Worm (Caenorhabditis elegans): ENCODE measurements around the gene nhr-119.

nhr-119 gene

DNA sequence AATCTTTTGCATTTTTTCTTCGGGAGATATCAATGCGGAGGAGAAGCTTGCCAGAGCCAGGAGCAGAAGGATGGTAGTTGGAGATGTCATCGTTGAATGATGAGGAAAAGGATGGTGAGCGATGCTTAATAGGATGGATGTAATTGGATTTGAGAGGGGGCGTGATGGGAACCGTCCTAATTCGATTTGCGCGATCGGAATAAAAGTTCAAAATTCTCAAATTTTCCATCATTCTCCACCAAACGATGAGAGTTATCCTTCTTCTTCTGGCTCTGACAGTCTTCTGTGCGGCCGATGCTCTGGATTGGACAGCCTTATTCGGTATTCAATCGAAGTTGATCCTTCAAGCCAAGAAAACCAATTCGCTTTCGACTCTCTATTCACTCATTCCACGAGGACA lies 23.8 kb upstream of the nhr-119 start, which contains the start of the genes K12H6.4 and K12H6.9:
Gene K12H6.4 (minus strand): TSS at position 101 of the 400 bp plus-strand sequence.
Gene K12H6.9 (plus strand): TSS at position 236 of the 400 bp plus-strand sequence.
- TF ChIP-seq rpc-1 (optimal IDR thresholded peaks at IDR 0.05) = no peak
- no peak for TF ChIP-seq rpc-1 (tag; optimal IDR thresholded peaks at IDR 0.05)
- TF ChIP-seq nhr-27 (tag; optimal IDR thresholded peaks at IDR 0.05) = no peak
- no peak for TF ChIP-seq hsf-1 (GFP tag; IDR thresholded peaks at IDR 0.05)
- no peak for TF ChIP-seq B0336.3 (GFP tag; IDR thresholded peaks at IDR 0.05)
- no peak for TF ChIP-seq lin-54 (GFP tag; optimal IDR thresholded peaks at IDR 0.05)
- no peak for TF ChIP-seq ceh-40 (GFP tag; IDR thresholded peaks at IDR 0.05)
- no peak for TF ChIP-seq F33H1.4 (GFP tag; IDR thresholded peaks at IDR 0.05)
- TF ChIP-seq egl-18 (GFP tag; IDR thresholded peaks at IDR 0.05) = no peak
- TF ChIP-seq F55B11.4 (tag; optimal IDR thresholded peaks at IDR 0.05; ENCODE audit: borderline replicate concordance, insufficient read depth) = no peak
- TF ChIP-seq madf-8 (GFP tag; conservative IDR thresholded peaks at IDR 0.05) = no peak
- TF ChIP-seq pbrm-1 (GFP tag; IDR thresholded peaks at IDR 0.05) = no peak
- TF ChIP-seq snpc-3.4 (tag; optimal IDR thresholded peaks at IDR 0.05) = no peak
- TF ChIP-seq ZK185.1 (tag; optimal IDR thresholded peaks at IDR 0.05; ENCODE audit: poor library complexity, severe bottlenecking) = no peak
- TF ChIP-seq mcd-1 (GFP tag; IDR thresholded peaks at IDR 0.05) = no peak

DNA sequence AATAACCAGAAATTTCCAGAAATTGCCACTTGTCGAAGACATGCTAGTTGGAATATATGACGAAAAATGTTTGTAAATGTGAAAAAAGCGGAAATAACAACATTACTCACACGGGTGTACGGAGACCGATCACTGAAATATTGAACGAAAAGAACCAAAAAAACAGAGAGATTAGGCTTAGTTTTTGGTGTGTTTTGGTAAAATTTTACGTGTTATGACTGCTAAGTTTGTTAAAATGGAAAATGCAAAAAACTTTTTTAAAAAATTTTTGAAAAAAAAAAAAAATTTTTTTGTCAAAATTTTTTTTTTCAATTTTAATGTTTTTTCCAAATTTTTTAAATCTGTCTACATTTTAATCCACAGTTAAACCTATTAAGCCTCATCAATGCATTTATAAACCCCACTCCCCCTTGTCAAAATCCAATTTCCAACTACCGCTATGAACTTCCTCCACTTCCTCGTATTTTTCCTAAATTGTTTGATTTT lies 22.1 kb upstream of the nhr-119 start, which contains the start of the genes fut-4 and K12H6.10:
Gene fut-4 (minus strand): TSS at position 101 of the 486 bp plus-strand sequence.
Gene K12H6.10 (plus strand): TSS at position 436 of the 486 bp plus-strand sequence.
- TF ChIP-seq zim-3 (tag; optimal IDR thresholded peaks at IDR 0.05) (no peak), lin-40 (tag; optimal IDR thresholded peaks at IDR 0.05) (no peak), egl-18 (GFP tag; IDR thresholded peaks at IDR 0.05) (no peak), bed-2 (GFP tag; IDR thresholded peaks at IDR 0.05) (no peak), repo-1 (tag; optimal IDR thresholded peaks at IDR 0.05) (no peak), ztf-18 (tag; optimal IDR thresholded peaks at IDR 0.05) (no peak), ceh-79 (tag; optimal IDR thresholded peaks at IDR 0.05) (no peak), F39B2.1 (GFP tag; IDR thresholded peaks at IDR 0.05) (no peak), attf-5 (GFP tag; optimal IDR thresholded peaks at IDR 0.05) (no peak), lsl-1 (GFP tag; optimal IDR thresholded peaks at IDR 0.05) (no peak), dpff-1 (tag; optimal IDR thresholded peaks at IDR 0.05) (no peak), lag-1 (GFP tag; IDR thresholded peaks at IDR 0.05) (no peak), ceh-27 (GFP tag; optimal IDR thresholded peaks at IDR 0.05) (no peak), madf-8 (GFP tag; conservative IDR thresholded peaks at IDR 0.05) (no peak), ztf-26 (tag; optimal IDR thresholded peaks at IDR 0.05) (no peak)

DNA sequence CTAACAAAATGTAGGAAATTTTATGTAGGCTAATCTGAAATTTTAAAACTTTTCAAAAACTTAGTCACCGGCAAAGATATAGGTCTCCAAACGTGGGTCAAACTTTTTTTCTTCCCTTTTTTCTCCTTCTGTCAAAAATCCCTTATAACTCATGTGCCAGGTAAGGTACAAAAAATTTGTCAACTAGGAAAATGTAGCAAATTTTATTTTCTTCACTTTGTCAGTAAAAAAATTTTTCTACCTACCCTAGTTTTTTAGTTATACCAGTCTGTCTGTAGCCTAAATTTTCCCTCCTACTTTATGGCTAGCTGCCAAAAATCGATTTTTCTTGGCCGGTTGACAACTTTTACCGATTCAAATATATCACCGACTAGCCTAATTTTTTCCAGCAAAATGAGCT lies 16.3 kb upstream of the nhr-119 start, which contains the start of gene set-13:
Gene set-13 (plus strand): TSS at position 301 of the 400 bp plus-strand sequence.
- TF ChIP-seq lin-54 (GFP tag; optimal IDR thresholded peaks at IDR 0.05) = no peak
- no peak for TF ChIP-seq bed-2 (GFP tag; IDR thresholded peaks at IDR 0.05)
- TF ChIP-seq rpc-1 (optimal IDR thresholded peaks at IDR 0.05) = no peak
- TF ChIP-seq rpc-1 (tag; optimal IDR thresholded peaks at IDR 0.05) = no peak
- no peak for TF ChIP-seq lin-40 (tag; optimal IDR thresholded peaks at IDR 0.05)
- no peak for TF ChIP-seq B0035.1 (tag; optimal IDR thresholded peaks at IDR 0.05)
- no peak for TF ChIP-seq madf-8 (GFP tag; conservative IDR thresholded peaks at IDR 0.05)
- no peak for TF ChIP-seq ztf-22 (GFP tag; optimal IDR thresholded peaks at IDR 0.05)
- TF ChIP-seq ceh-79 (tag; optimal IDR thresholded peaks at IDR 0.05) = no peak
- no peak for TF ChIP-seq ztf-18 (tag; optimal IDR thresholded peaks at IDR 0.05)
- TF ChIP-seq F55B11.4 (tag; optimal IDR thresholded peaks at IDR 0.05; ENCODE audit: borderline replicate concordance, insufficient read depth) = no peak
- no peak for TF ChIP-seq ama-1 (optimal IDR thresholded peaks at IDR 0.05)
- TF ChIP-seq ama-1 (GFP tag; optimal IDR thresholded peaks at IDR 0.05) = no peak
- TF ChIP-seq C17E4.6 (GFP tag; IDR thresholded peaks at IDR 0.05) = no peak

DNA sequence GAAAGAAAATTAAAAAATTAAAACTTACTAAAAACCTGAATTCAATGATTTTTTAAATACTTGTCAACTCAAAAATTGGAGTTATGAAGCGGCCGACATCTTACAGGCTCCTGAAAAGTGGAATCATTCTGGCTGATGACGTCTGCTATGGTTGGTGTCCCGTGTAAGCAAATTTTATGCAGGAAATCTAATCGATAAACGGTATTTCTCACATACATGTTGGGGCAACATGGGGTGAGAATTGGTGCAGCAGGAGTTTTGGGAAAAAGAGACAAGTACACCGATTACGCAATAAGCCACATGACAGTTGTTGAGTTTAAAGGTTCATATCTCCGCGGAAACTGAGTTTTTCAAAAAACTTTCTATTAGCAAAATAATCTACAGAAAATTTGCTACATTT lies 15.0 kb upstream of the nhr-119 start, which contains the start of gene K12H6.2:
Gene K12H6.2 (minus strand): TSS at position 101 of the 400 bp plus-strand sequence.
- TF ChIP-seq Y79H2A.3 (GFP tag; conservative IDR thresholded peaks at IDR 0.05) (no peak), K12H6.12 (tag; optimal IDR thresholded peaks at IDR 0.05) (no peak), Y95B8A.8 (GFP tag; IDR thresholded peaks at IDR 0.05) (no peak), C17E4.6 (GFP tag; IDR thresholded peaks at IDR 0.05) (no peak), athp-1 (tag; optimal IDR thresholded peaks at IDR 0.05) (no peak), unc-130 (GFP tag; optimal IDR thresholded peaks at IDR 0.05) (no peak), aptf-2 (GFP tag; conservative IDR thresholded peaks at IDR 0.05) (no peak), attf-5 (GFP tag; optimal IDR thresholded peaks at IDR 0.05) (no peak), hlh-26 (GFP tag; conservative IDR thresholded peaks at IDR 0.05) (no peak), dpl-1 (GFP tag; optimal IDR thresholded peaks at IDR 0.05) (no peak), F57A8.1 (GFP tag; optimal IDR thresholded peaks at IDR 0.05) (no peak), lir-1 (GFP tag; conservative IDR thresholded peaks at IDR 0.05) (no peak), repo-1 (tag; optimal IDR thresholded peaks at IDR 0.05) (no peak)
